Fruit fly (Drosophila melanogaster) whole organism, embryonic: ENCODE data around the gene FipoQ.

Source experiments
- Bteb2 ChIP-seq: fragments of 200-800 bp; sonication (Bioruptor generic); optimal IDR thresholded peaks from 2 replicates; lab custom pipeline; 2016; ENCODE audit warnings: missing biosample characterization, missing genetic modification characterization
- CG11695 ChIP-seq: fragments of 200-800 bp; sonication (Bioruptor generic); IDR thresholded peaks from 3 replicates; pipeline ENCODE4 v1.3.6; 2022; ENCODE audit warnings: missing biosample characterization, missing genetic modification characterization
- CG13775 ChIP-seq: fragments of 200-800 bp; sonication (Bioruptor generic); optimal IDR thresholded peaks from 3 replicates; lab custom pipeline; 2017; ENCODE audit warnings: missing biosample characterization, mild to moderate bottlenecking, missing genetic modification characterization
- CG16815 ChIP-seq: fragments of 200-800 bp; sonication (Bioruptor generic); optimal IDR thresholded peaks from 3 replicates; lab custom pipeline; 2017; ENCODE audit warnings: missing biosample characterization, mild to moderate bottlenecking, missing genetic modification characterization
- CG17186 ChIP-seq: fragments of 200-800 bp; sonication (Bioruptor generic); optimal IDR thresholded peaks from 3 replicates; lab custom pipeline; 2017; ENCODE audit warnings: missing biosample characterization, missing genetic modification reagents, missing genetic modification characterization
- CG17361 ChIP-seq: fragments of 200-800 bp; sonication (Bioruptor generic); IDR thresholded peaks from 3 replicates; pipeline ENCODE4 v1.3.6; 2022; ENCODE audit warnings: missing biosample characterization, missing genetic modification characterization
- CG17385 ChIP-seq: fragments of 200-800 bp; sonication (Bioruptor generic); optimal IDR thresholded peaks from 3 replicates; lab custom pipeline; 2018; ENCODE audit warnings: missing biosample characterization, mild to moderate bottlenecking, missing genetic modification characterization
- CG18011 ChIP-seq: fragments of 200-800 bp; sonication (Bioruptor generic); optimal IDR thresholded peaks from 2 replicates; lab custom pipeline; 2017; ENCODE audit warnings: missing biosample characterization, missing genetic modification characterization, mild to moderate bottlenecking, moderate library complexity, missing genotype
- CG18619 ChIP-seq: fragments of 200-800 bp; sonication (Bioruptor generic); optimal IDR thresholded peaks from 3 replicates; lab custom pipeline; 2017; ENCODE audit warnings: missing biosample characterization, mild to moderate bottlenecking, missing genetic modification characterization
- CG18764 ChIP-seq: fragments of 200-800 bp; sonication (Bioruptor generic); optimal IDR thresholded peaks from 3 replicates; lab custom pipeline; 2016; ENCODE audit warnings: missing biosample characterization, missing genetic modification characterization
- CG2116 ChIP-seq: fragments of 200-800 bp; sonication (Bioruptor generic); optimal IDR thresholded peaks from 3 replicates; lab custom pipeline; 2018; ENCODE audit warnings: missing biosample characterization, mild to moderate bottlenecking, missing genetic modification characterization
- CG31365 ChIP-seq: fragments of 200-800 bp; sonication (Bioruptor generic); optimal IDR thresholded peaks from 2 replicates; lab custom pipeline; 2018; ENCODE audit warnings: missing biosample characterization, mild to moderate bottlenecking, missing genetic modification characterization
- CG33557 ChIP-seq: fragments of 200-800 bp; sonication (Bioruptor generic); optimal IDR thresholded peaks from 2 replicates; lab custom pipeline; 2019; ENCODE audit warnings: missing biosample characterization, mild to moderate bottlenecking, missing genetic modification characterization, moderate library complexity
- CG3838 ChIP-seq: fragments of 200-800 bp; sonication (Bioruptor generic); optimal IDR thresholded peaks from 3 replicates; lab custom pipeline; 2016; ENCODE audit warnings: missing biosample characterization, missing genetic modification characterization
- CG5953 ChIP-seq: fragments of 200-800 bp; sonication (Bioruptor generic); IDR thresholded peaks from 2 replicates; pipeline ENCODE4 v1.3.6; 2022; ENCODE audit warnings: missing biosample characterization, missing genetic modification characterization
- CG6765 ChIP-seq: fragments of 200-800 bp; sonication (Bioruptor generic); optimal IDR thresholded peaks from 3 replicates; lab custom pipeline; 2017; ENCODE audit warnings: missing biosample characterization, mild to moderate bottlenecking, missing genetic modification characterization
- CG7987 ChIP-seq: fragments of 200-800 bp; sonication (Bioruptor generic); optimal IDR thresholded peaks from 2 replicates; lab custom pipeline; 2018; ENCODE audit warnings: missing biosample characterization, mild to moderate bottlenecking, missing genetic modification characterization, moderate library complexity
- CG9817 ChIP-seq: fragments of 200-800 bp; sonication (Bioruptor generic); optimal IDR thresholded peaks from 2 replicates; lab custom pipeline; 2018; ENCODE audit warnings: missing biosample characterization, mild to moderate bottlenecking, missing genetic modification characterization, moderate library complexity
- Dbx ChIP-seq: fragments of 200-800 bp; sonication (Bioruptor generic); IDR thresholded peaks from 3 replicates; pipeline ENCODE4 v1.3.6; 2022; ENCODE audit warnings: missing biosample characterization, missing genetic modification characterization
- Dip2 ChIP-seq: fragments of 200-800 bp; sonication (Bioruptor generic); IDR thresholded peaks from 2 replicates; pipeline ENCODE4 v1.3.6; 2022; ENCODE audit warnings: missing biosample characterization, missing genetic modification characterization
- Gug ChIP-seq: fragments of 200-800 bp; sonication (Bioruptor generic); IDR thresholded peaks from 4 replicates; pipeline ENCODE4 v1.3.6; 2022; ENCODE audit warnings: missing biosample characterization, missing genetic modification characterization
- Hand ChIP-seq: fragments of 200-800 bp; sonication (Bioruptor generic); optimal IDR thresholded peaks from 2 replicates; lab custom pipeline; 2017; ENCODE audit warnings: mild to moderate bottlenecking, missing biosample characterization, missing genetic modification reagents, missing genetic modification characterization
- Hr3 ChIP-seq: fragments of 200-800 bp; sonication (Bioruptor generic); optimal IDR thresholded peaks from 3 replicates; lab custom pipeline; 2016; ENCODE audit warnings: missing biosample characterization, missing genetic modification characterization
- PHDP ChIP-seq: fragments of 200-800 bp; sonication (Bioruptor generic); optimal IDR thresholded peaks from 3 replicates; lab custom pipeline; 2018; ENCODE audit warnings: missing biosample characterization, mild to moderate bottlenecking, missing genetic modification characterization, moderate library complexity
- Sin3A ChIP-seq: fragments of >200 bp; optimal IDR thresholded peaks from 2 replicates; lab custom pipeline; 2018
- Sox102F ChIP-seq: fragments of 200-800 bp; sonication (Bioruptor generic); optimal IDR thresholded peaks from 2 replicates; lab custom pipeline; 2018; ENCODE audit warnings: missing biosample characterization, mild to moderate bottlenecking, missing genetic modification characterization, moderate library complexity
- YL-1 ChIP-seq: fragments of 200-800 bp; sonication (Bioruptor generic); optimal IDR thresholded peaks from 3 replicates; lab custom pipeline; 2017; ENCODE audit warnings: missing biosample characterization, mild to moderate bottlenecking, missing genetic modification characterization
- ab ChIP-seq: fragments of 200-800 bp; sonication (Bioruptor generic); optimal IDR thresholded peaks from 2 replicates; lab custom pipeline; 2016; ENCODE audit warnings: missing biosample characterization, missing genetic modification characterization
- amos ChIP-seq: fragments of 200-800 bp; sonication (Bioruptor generic); IDR thresholded peaks from 2 replicates; pipeline ENCODE4 v1.3.6; 2022; ENCODE audit warnings: missing biosample characterization, missing genetic modification characterization; ENCODE audit not compliant: partially characterized antibody
- bsh ChIP-seq, 2 experiments: fragments of 200-800 bp; sonication (Bioruptor generic); optimal IDR thresholded peaks; 2 replicates each; lab custom pipeline; 2017 to 2018; ENCODE audit warnings: mild to moderate bottlenecking in 2 of 2, missing biosample characterization in 2 of 2, missing genetic modification characterization in 2 of 2, moderate library complexity in 1 of 2
- btn ChIP-seq: fragments of 200-800 bp; sonication (Bioruptor generic); optimal IDR thresholded peaks from 2 replicates; lab custom pipeline; 2016; ENCODE audit warnings: missing biosample characterization, missing genetic modification characterization
- cad ChIP-seq: fragments of >200 bp; optimal IDR thresholded peaks from 2 replicates; lab custom pipeline; 2017; ENCODE audit warnings: missing biosample characterization, missing genetic modification characterization
- chif ChIP-seq, 2 experiments: fragments of 200-800 bp; sonication (Bioruptor generic); optimal IDR thresholded peaks; 3 replicates each; lab custom pipeline; 2016; ENCODE audit warnings: missing biosample characterization in 2 of 2, missing genetic modification characterization in 2 of 2
- cwo ChIP-seq: fragments of 200-800 bp; sonication (Bioruptor generic); optimal IDR thresholded peaks from 3 replicates; lab custom pipeline; 2017; ENCODE audit warnings: missing biosample characterization, missing genetic modification characterization, mild to moderate bottlenecking, moderate library complexity, missing genetic modification reagents
- dimm ChIP-seq: fragments of 200-800 bp; sonication (Bioruptor generic); IDR thresholded peaks from 2 replicates; pipeline ENCODE4 v1.3.6; 2022; ENCODE audit warnings: missing biosample characterization, missing genetic modification characterization
- esg ChIP-seq: fragments of 200-800 bp; sonication (Bioruptor generic); conservative IDR thresholded peaks from 2 replicates; pipeline ENCODE4 v1.3.6; 2022; ENCODE audit warnings: missing biosample characterization, missing genetic modification characterization
- gro ChIP-seq: fragments of 200-800 bp; sonication (Bioruptor generic); optimal IDR thresholded peaks from 2 replicates; lab custom pipeline; 2016; ENCODE audit warnings: missing biosample characterization, missing genetic modification characterization
- ham ChIP-seq: fragments of 200-800 bp; sonication (Bioruptor generic); IDR thresholded peaks from 2 replicates; pipeline ENCODE4 v1.3.6; 2022; ENCODE audit warnings: missing biosample characterization, missing genetic modification characterization
- kay ChIP-seq: fragments of 200-800 bp; sonication (Bioruptor generic); optimal IDR thresholded peaks from 2 replicates; lab custom pipeline; 2016; ENCODE audit warnings: missing biosample characterization, missing genetic modification characterization
- kni ChIP-seq: fragments of 200-800 bp; sonication (Bioruptor generic); optimal IDR thresholded peaks from 3 replicates; lab custom pipeline; 2017; ENCODE audit warnings: mild to moderate bottlenecking, missing biosample characterization, missing genetic modification reagents, missing genetic modification characterization
- lola ChIP-seq, 3 experiments: fragments of >200 bp in 2 of 3; fragments of 200-800 bp in 1 of 3; sonication (Bioruptor generic) in 1 of 3; optimal IDR thresholded peaks; 2 replicates each; lab custom pipeline; 2017 to 2019; ENCODE audit warnings: missing biosample characterization in 3 of 3, missing genetic modification characterization in 3 of 3, mild to moderate bottlenecking in 1 of 3, moderate library complexity in 1 of 3
- pb ChIP-seq: fragments of 200-800 bp; sonication (Bioruptor generic); optimal IDR thresholded peaks from 3 replicates; lab custom pipeline; 2016; ENCODE audit warnings: missing biosample characterization, missing genetic modification characterization
- peb ChIP-seq: fragments of 200-800 bp; sonication (Bioruptor generic); IDR thresholded peaks from 2 replicates; pipeline ENCODE4 v1.3.6; 2022; ENCODE audit warnings: missing biosample characterization, missing genetic modification characterization
- phol ChIP-seq: fragments of 200-800 bp; sonication (Bioruptor generic); optimal IDR thresholded peaks from 3 replicates; lab custom pipeline; 2018; ENCODE audit warnings: missing biosample characterization, mild to moderate bottlenecking, missing genetic modification characterization, moderate library complexity
- psq ChIP-seq: fragments of 200-800 bp; sonication (Bioruptor generic); optimal IDR thresholded peaks from 2 replicates; lab custom pipeline; 2017; ENCODE audit warnings: missing biosample characterization, missing genetic modification characterization
- run ChIP-seq: fragments of 200-800 bp; sonication (Bioruptor generic); optimal IDR thresholded peaks from 3 replicates; lab custom pipeline; 2018; ENCODE audit warnings: missing biosample characterization, mild to moderate bottlenecking, missing genetic modification characterization
- schlank ChIP-seq: fragments of 200-800 bp; sonication (Bioruptor generic); optimal IDR thresholded peaks from 2 replicates; lab custom pipeline; 2018; ENCODE audit warnings: missing biosample characterization, mild to moderate bottlenecking, missing genetic modification characterization
- slbo ChIP-seq: fragments of 200-800 bp; sonication (Bioruptor generic); IDR thresholded peaks from 2 replicates; pipeline ENCODE4 v1.3.6; 2022; ENCODE audit warnings: missing biosample characterization, missing genetic modification characterization
- sqz ChIP-seq: fragments of 200-800 bp; sonication (Bioruptor generic); optimal IDR thresholded peaks from 3 replicates; lab custom pipeline; 2018; ENCODE audit warnings: missing biosample characterization, mild to moderate bottlenecking, missing genetic modification characterization
- tgo ChIP-seq: fragments of 200-800 bp; sonication (Bioruptor generic); IDR thresholded peaks from 3 replicates; pipeline ENCODE4 v1.3.6; 2022; ENCODE audit warnings: missing biosample characterization, missing genetic modification characterization
- tin ChIP-seq: fragments of 200-800 bp; sonication (Bioruptor generic); optimal IDR thresholded peaks from 3 replicates; lab custom pipeline; 2016; ENCODE audit warnings: missing biosample characterization, missing genetic modification characterization

FipoQ gene

dm6 chr3R:29489209-29489608, 5.4 kb upstream of the FipoQ start, which contains the start of the genes CG2321 and CG2006 (continued):
- TF ChIP-seq CG2116 (peak; percentile 45), CG7987 (GFP tag; lab: Kevin White, UChicago) (no peak), CG17186 (GFP tag; lab: Kevin White, UChicago) (peak; percentile 76), ab (no peak), lola (GFP tag; optimal IDR thresholded peaks at IDR 0.05; lab: Kevin White, UChicago) (peak in 1 of 3 experiments; percentile 57), CG9817 (tag; lab: Kevin White, UChicago) (peak; percentile 46), CG5953 (0 out of 2 replicates have a peak, but pooled peaks have one; percentile 4), PHDP (tag; lab: Kevin White, UChicago) (peak; percentile 45), btn (no peak), chif (GFP tag; optimal IDR thresholded peaks at IDR 0.05; lab: Kevin White, UChicago) (peak in 1 of 2 experiments; percentile 33), CG18619 (peak; percentile 30), pb (GFP tag; lab: Kevin White, UChicago) (no peak), kni (GFP tag; lab: Kevin White, UChicago) (no peak), CG17385 (peak; percentile 10), amos (GFP tag; lab: Robert Waterston, UW) (peak; percentile 75), CG11695 (GFP tag; lab: Robert Waterston, UW) (0 out of 3 replicates have a peak, but pooled peaks have one; percentile 23), peb (GFP tag; lab: Robert Waterston, UW) (no peak), Sin3A (lab: Kevin White, UChicago) (peak; percentile 78), Dip2 (GFP tag; lab: Robert Waterston, UW) (no peak), Sox102F (GFP tag; lab: Kevin White, UChicago) (no peak), esg (0 out of 2 replicates have a peak, but pooled peaks have one; percentile 6), CG18011 (peak; percentile 19), Dbx (peak; percentile 63; the same call in 1 of the 3 replicates), dimm (GFP tag; lab: Robert Waterston, UW) (no peak), CG33557 (GFP tag; lab: Kevin White, UChicago) (peak; percentile 51), CG16815 (no peak), slbo (GFP tag; lab: Robert Waterston, UW) (peak; percentile 79), CG18764 (peak; percentile 40), tgo (peak; percentile 20; the same call in 1 of the 3 replicates), kay (GFP tag; lab: Kevin White, UChicago) (peak; percentile 28), CG31365 (tag; lab: Kevin White, UChicago) (no peak), Bteb2 (GFP tag; lab: Kevin White, UChicago) (peak; percentile 12), Hr3 (GFP tag; lab: Kevin White, UChicago) (peak; percentile 30), CG3838 (no peak), gro (GFP tag; lab: Kevin White, UChicago) (peak; percentile 57), phol (tag; lab: Kevin White, UChicago) (peak; percentile 69), cwo (GFP tag; lab: Kevin White, UChicago) (no peak), CG17361 (GFP tag; lab: Robert Waterston, UW) (peak; percentile 47; the same call in 2 of the 3 replicates), ham (GFP tag; lab: Robert Waterston, UW) (no peak), Gug (GFP tag; lab: Robert Waterston, UW) (peak; percentile 57; the same call in 3 of the 4 replicates), schlank (tag; lab: Kevin White, UChicago) (no peak), CG6765 (no peak), bsh (GFP tag; optimal IDR thresholded peaks at IDR 0.05; lab: Kevin White, UChicago) (peak in 1 of 2 experiments; percentile 10), psq (no peak), tin (peak; percentile 68), sqz (GFP tag; lab: Kevin White, UChicago) (no peak), YL-1 (GFP tag; lab: Kevin White, UChicago) (peak; percentile 94), CG13775 (peak; percentile 47), Hand (GFP tag; lab: Kevin White, UChicago) (no peak), cad (GFP tag; lab: Kevin White, UChicago) (no peak), run (tag; lab: Kevin White, UChicago) (no peak)
